Fruit fly (Drosophila melanogaster): Measurements from ENCODE around the gene CG8064.
A peak's percentile ranks its signal among the peaks of the same experiment; 100 is the strongest.

Gene CG8064

dm6 chr3R:18276688-18277087, 6.8 kb upstream of the CG8064 start:
- no peak for TF ChIP-seq CG9705 (GFP tag; optimal IDR thresholded peaks at IDR 0.05)
- no peak for TF ChIP-seq CG32264 (GFP tag; optimal IDR thresholded peaks at IDR 0.05)
- no peak for TF ChIP-seq Vsx2 (GFP tag; optimal IDR thresholded peaks at IDR 0.05; ENCODE audit: partially characterized antibody)
- no peak for TF ChIP-seq Myc (optimal IDR thresholded peaks at IDR 0.05)
- no peak for TF ChIP-seq N (GFP tag; optimal IDR thresholded peaks at IDR 0.05)
- no peak for TF ChIP-seq CrebA (GFP tag; optimal IDR thresholded peaks at IDR 0.05; ENCODE audit: borderline replicate concordance)
- TF ChIP-seq Sp1 (GFP tag; optimal IDR thresholded peaks at IDR 0.05), result no peak
- no peak for TF ChIP-seq Hr83 (GFP tag; optimal IDR thresholded peaks at IDR 0.05; ENCODE audit: poor library complexity, severe bottlenecking)
- no peak for TF ChIP-seq Rel (GFP tag; optimal IDR thresholded peaks at IDR 0.05)
- TF ChIP-seq Rel (tag; optimal IDR thresholded peaks at IDR 0.05), result no peak
- no peak for TF ChIP-seq sv (GFP tag; optimal IDR thresholded peaks at IDR 0.05)
- TF ChIP-seq rgr (GFP tag; optimal IDR thresholded peaks at IDR 0.05), result no peak
- TF ChIP-seq woc (GFP tag; optimal IDR thresholded peaks at IDR 0.05), result no peak
- TF ChIP-seq lola (GFP tag; optimal IDR thresholded peaks at IDR 0.05), result no peak
- no peak for TF ChIP-seq pan (optimal IDR thresholded peaks at IDR 0.05)
- TF ChIP-seq Mio (GFP tag; optimal IDR thresholded peaks at IDR 0.05), result no peak
- TF ChIP-seq fru (GFP tag; optimal IDR thresholded peaks at IDR 0.05), result no peak
- no peak for TF ChIP-seq Dif (GFP tag; optimal IDR thresholded peaks at IDR 0.05; ENCODE audit: partially characterized antibody)
- TF ChIP-seq br (GFP tag; optimal IDR thresholded peaks at IDR 0.05), result no peak

dm6 chr3R:18277406-18277805, 6.1 kb upstream of the CG8064 start:
- TF ChIP-seq psq (GFP tag; optimal IDR thresholded peaks at IDR 0.05), result no peak
- TF ChIP-seq Rel (GFP tag; optimal IDR thresholded peaks at IDR 0.05), result no peak
- peak; percentile 61 for TF ChIP-seq Rel (tag; optimal IDR thresholded peaks at IDR 0.05)
- peak; percentile 79 for TF ChIP-seq h (GFP tag; optimal IDR thresholded peaks at IDR 0.05)
- TF ChIP-seq Jra (GFP tag; optimal IDR thresholded peaks at IDR 0.05), result no peak
- no peak for TF ChIP-seq Mio (GFP tag; optimal IDR thresholded peaks at IDR 0.05)
- TF ChIP-seq Dif (GFP tag; optimal IDR thresholded peaks at IDR 0.05; ENCODE audit: partially characterized antibody), result no peak
- no peak for TF ChIP-seq tai (GFP tag; optimal IDR thresholded peaks at IDR 0.05)

DNA sequence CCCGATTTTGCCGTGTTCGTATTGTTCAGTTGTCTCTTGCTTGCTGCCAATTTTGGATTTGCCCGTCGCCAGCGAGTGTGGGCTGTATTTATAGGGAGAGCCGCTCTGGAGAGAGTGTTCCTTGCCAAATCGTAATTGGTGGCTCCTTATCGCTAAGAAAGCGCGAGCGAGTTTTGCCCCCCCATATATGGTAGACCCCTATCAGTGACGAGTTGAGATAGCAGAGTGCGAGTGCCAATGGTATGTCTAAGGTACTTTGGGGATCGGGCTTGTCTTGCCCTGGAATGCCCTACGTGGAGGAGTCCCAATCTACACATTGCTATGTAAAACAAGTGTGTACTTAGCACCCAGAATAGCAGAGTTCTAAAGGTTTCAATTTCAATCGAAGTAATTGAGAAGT, 4.0 kb upstream of the CG8064 start, which contains the start of gene CG7142:
TSS of gene CG7142 (minus strand) at position 29 of the 400 bp plus-strand sequence.
- TF ChIP-seq rgr (GFP tag; optimal IDR thresholded peaks at IDR 0.05) (peak; percentile 34), brk (GFP tag; optimal IDR thresholded peaks at IDR 0.05) (no peak), Jra (GFP tag; optimal IDR thresholded peaks at IDR 0.05) (no peak), ey (GFP tag; optimal IDR thresholded peaks at IDR 0.05) (peak; percentile 25), Myc (optimal IDR thresholded peaks at IDR 0.05) (no peak), Dif (GFP tag; optimal IDR thresholded peaks at IDR 0.05; ENCODE audit: partially characterized antibody) (peak; percentile 53), jim (GFP tag; optimal IDR thresholded peaks at IDR 0.05) (no peak), CG9705 (GFP tag; optimal IDR thresholded peaks at IDR 0.05) (no peak), OdsH (GFP tag; optimal IDR thresholded peaks at IDR 0.05) (peak; percentile 32), CG32264 (GFP tag; optimal IDR thresholded peaks at IDR 0.05) (no peak), h (GFP tag; optimal IDR thresholded peaks at IDR 0.05) (peak; percentile 66), Abd-B (GFP tag; optimal IDR thresholded peaks at IDR 0.05) (no peak), Hr83 (GFP tag; optimal IDR thresholded peaks at IDR 0.05; ENCODE audit: poor library complexity, severe bottlenecking) (peak; percentile 5), GATAd (GFP tag; optimal IDR thresholded peaks at IDR 0.05) (no peak), Rel (GFP tag; optimal IDR thresholded peaks at IDR 0.05) (no peak), Rel (tag; optimal IDR thresholded peaks at IDR 0.05) (peak; percentile 83), foxo (GFP tag; optimal IDR thresholded peaks at IDR 0.05) (peak in 1 of 2 experiments; percentile 13), N (GFP tag; optimal IDR thresholded peaks at IDR 0.05) (no peak), dl (GFP tag; optimal IDR thresholded peaks at IDR 0.05; ENCODE audit: insufficient read depth in 1 of 2, partially characterized antibody in 2 of 2) (no peak), Sp1 (GFP tag; optimal IDR thresholded peaks at IDR 0.05) (no peak), dmrt93B (GFP tag; optimal IDR thresholded peaks at IDR 0.05) (no peak), psq (GFP tag; optimal IDR thresholded peaks at IDR 0.05) (no peak), br (GFP tag; optimal IDR thresholded peaks at IDR 0.05) (peak; percentile 44)

dm6 chr3R:18280133-18280532, 3.3 kb upstream of the CG8064 start:
- TF ChIP-seq h (GFP tag; optimal IDR thresholded peaks at IDR 0.05), result peak; percentile 11
- no peak for TF ChIP-seq Rel (GFP tag; optimal IDR thresholded peaks at IDR 0.05)
- TF ChIP-seq Rel (tag; optimal IDR thresholded peaks at IDR 0.05), result peak; percentile 98
- no peak for TF ChIP-seq Myc (optimal IDR thresholded peaks at IDR 0.05)

Measured in whole organism, wandering third instar larva.